Worm (Caenorhabditis elegans) whole organism, L2 larva: Measurements from ENCODE around the gene grl-25.

ENCODE experiments used
- aly-2 ChIP-seq: fragments of 150-350 bp; optimal IDR thresholded peaks from 2 replicates; lab custom pipeline; 2014; ENCODE audit warnings: missing biosample characterization, missing genetic modification characterization
- ceh-82 ChIP-seq: fragments of 150-350 bp; optimal IDR thresholded peaks from 2 replicates; lab custom pipeline; 2014; ENCODE audit warnings: missing biosample characterization, missing genetic modification characterization
- crh-2 ChIP-seq: sonication (generic microtip); optimal IDR thresholded peaks from 2 replicates; lab custom pipeline; 2017; ENCODE audit warnings: missing biosample characterization, missing genetic modification characterization
- elt-1 ChIP-seq: fragments of 150-350 bp; optimal IDR thresholded peaks from 2 replicates; lab custom pipeline; 2014; ENCODE audit warnings: missing biosample characterization, missing genetic modification characterization
- gmeb-1 ChIP-seq: fragments of 150-350 bp; optimal IDR thresholded peaks from 2 replicates; lab custom pipeline; 2014; ENCODE audit warnings: missing biosample characterization, missing genetic modification characterization
- nhr-237 ChIP-seq: fragments of 150-350 bp; optimal IDR thresholded peaks from 2 replicates; lab custom pipeline; 2014; ENCODE audit warnings: missing biosample characterization, missing genetic modification characterization
- nhr-25 ChIP-seq: fragments of 150-350 bp; sonication (generic microtip); optimal IDR thresholded peaks from 3 replicates; lab custom pipeline; 2014; ENCODE audit warnings: missing biosample characterization, missing genetic modification characterization
- nhr-77 ChIP-seq: fragments of 150-350 bp; optimal IDR thresholded peaks from 2 replicates; lab custom pipeline; 2014; ENCODE audit warnings: missing biosample characterization, missing genetic modification characterization
- snpc-4 ChIP-seq: fragments of 150-350 bp; optimal IDR thresholded peaks from 2 replicates; lab custom pipeline; 2014; ENCODE audit warnings: missing biosample characterization, missing genetic modification characterization
- unc-62 ChIP-seq: fragments of 150-350 bp; optimal IDR thresholded peaks from 2 replicates; lab custom pipeline; 2014; ENCODE audit warnings: missing biosample characterization, missing genetic modification reagents, missing genetic modification characterization
- zag-1 ChIP-seq: fragments of 150-350 bp; optimal IDR thresholded peaks from 2 replicates; lab custom pipeline; 2014; ENCODE audit warnings: missing biosample characterization, missing genetic modification characterization
- ztf-11 ChIP-seq: sonication (generic microtip); optimal IDR thresholded peaks from 2 replicates; lab custom pipeline; 2017; ENCODE audit warnings: missing biosample characterization, missing genetic modification characterization

DNA sequence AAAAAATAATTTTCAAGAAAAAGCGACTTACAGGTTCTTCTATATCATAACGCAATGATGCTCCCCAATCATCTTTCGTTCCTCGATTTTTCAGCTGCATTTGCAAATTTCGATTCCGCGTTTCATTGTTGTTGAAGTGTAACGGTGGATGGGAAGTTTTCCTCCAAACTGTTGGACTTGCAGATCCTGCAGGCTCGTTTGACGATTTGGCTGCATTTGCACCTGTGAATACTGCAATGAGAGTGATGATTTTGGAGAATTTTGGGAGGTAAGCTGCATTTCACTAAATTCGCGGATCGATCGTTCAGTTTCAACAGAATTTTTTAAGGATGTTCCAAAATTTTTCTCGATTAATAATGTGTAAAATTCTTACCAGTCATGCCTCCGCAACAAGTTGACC lies 18.8 kb downstream of the grl-25 start:
- TF ChIP-seq zag-1 (no peak), ceh-82 (tag; lab: Kevin White, UChicago) (no peak), snpc-4 (no peak), elt-1 (no peak), aly-2 (no peak), unc-62 (GFP tag; lab: Kevin White, UChicago) (no peak), gmeb-1 (tag; lab: Kevin White, UChicago) (no peak), nhr-25 (no peak), nhr-237 (tag; lab: Kevin White, UChicago) (no peak), crh-2 (tag; lab: Kevin White, UChicago) (no peak), nhr-77 (no peak), ztf-11 (tag; lab: Kevin White, UChicago) (no peak)
